Worm (Caenorhabditis elegans): ENCODE measurements around the gene cup-4.

Gene cup-4

ce11 chrIII:7859313-7859712, 7.0 kb upstream of the cup-4 start, which contains the start of gene tomm-7:
Gene tomm-7 (plus strand): TSS chrIII:7859613.
- TF ChIP-seq egl-27 (tag; optimal IDR thresholded peaks at IDR 0.05) = no peak
- no peak for TF ChIP-seq fkh-4 (tag; optimal IDR thresholded peaks at IDR 0.05; ENCODE audit: borderline replicate concordance)
- no peak for TF ChIP-seq swsn-7 (tag; optimal IDR thresholded peaks at IDR 0.05)
- TF ChIP-seq ces-1 (GFP tag; optimal IDR thresholded peaks at IDR 0.05) = no peak
- no peak for TF ChIP-seq isw-1 (GFP tag; IDR thresholded peaks at IDR 0.05)
- TF ChIP-seq elt-2 (tag; optimal IDR thresholded peaks at IDR 0.05) = no peak
- TF ChIP-seq lin-13 (GFP tag; optimal IDR thresholded peaks at IDR 0.05) = no peak
- no peak for TF ChIP-seq sptf-1 (tag; optimal IDR thresholded peaks at IDR 0.05)
- TF ChIP-seq hlh-17 (GFP tag; optimal IDR thresholded peaks at IDR 0.05; ENCODE audit: borderline replicate concordance) = no peak
- TF ChIP-seq mef-2 (tag; optimal IDR thresholded peaks at IDR 0.05) = no peak
- no peak for TF ChIP-seq mep-1 (tag; optimal IDR thresholded peaks at IDR 0.05)
- no peak for TF ChIP-seq ztf-4 (tag; optimal IDR thresholded peaks at IDR 0.05)
- no peak for TF ChIP-seq zag-1 (tag; optimal IDR thresholded peaks at IDR 0.05)
- no peak for TF ChIP-seq aha-1 (tag; optimal IDR thresholded peaks at IDR 0.05)
- TF ChIP-seq ceh-63 (GFP tag; optimal IDR thresholded peaks at IDR 0.05) = no peak

ce11 chrIII:7860885-7861284, 5.4 kb upstream of the cup-4 start, which contains the start of gene cuc-1:
Gene cuc-1 (minus strand): TSS chrIII:7860985.
- TF ChIP-seq snpc-4 (tag; optimal IDR thresholded peaks at IDR 0.05) = no peak
- peak; percentile 20 for TF ChIP-seq elt-2 (tag; optimal IDR thresholded peaks at IDR 0.05)

ce11 chrIII:7861535-7862120, 4.7 kb upstream of the cup-4 start, which contains the start of gene snr-5:
Gene snr-5 (plus strand): TSS chrIII:7862070.
- no peak for TF ChIP-seq fos-1 (tag; optimal IDR thresholded peaks at IDR 0.05)
- no peak for TF ChIP-seq Y116A8C.19 (tag; optimal IDR thresholded peaks at IDR 0.05; ENCODE audit: borderline replicate concordance)
- peak; percentile 35 for TF ChIP-seq blmp-1 (tag; optimal IDR thresholded peaks at IDR 0.05)
- no peak for TF ChIP-seq mef-2 (tag; optimal IDR thresholded peaks at IDR 0.05)
- TF ChIP-seq nhr-28 (tag; optimal IDR thresholded peaks at IDR 0.05) = no peak
- no peak for TF ChIP-seq xbp-1 (tag; optimal IDR thresholded peaks at IDR 0.05)
- no peak for TF ChIP-seq swsn-7 (tag; optimal IDR thresholded peaks at IDR 0.05)
- no peak for TF ChIP-seq unc-98 (GFP tag; IDR thresholded peaks at IDR 0.05)
- peak; percentile 81 for TF ChIP-seq F16B12.6 (tag; optimal IDR thresholded peaks at IDR 0.05)
- TF ChIP-seq zip-4 (GFP tag; optimal IDR thresholded peaks at IDR 0.05) = no peak
- no peak for TF ChIP-seq pax-3 (tag; optimal IDR thresholded peaks at IDR 0.05)
- TF ChIP-seq rnt-1 (tag; optimal IDR thresholded peaks at IDR 0.05) = peak; percentile 14
- TF ChIP-seq nhr-90 (tag; optimal IDR thresholded peaks at IDR 0.05; ENCODE audit: poor library complexity) = no peak
- TF ChIP-seq lin-13 (GFP tag; optimal IDR thresholded peaks at IDR 0.05) = no peak
- peak; percentile 32 to 64 (median 47) for TF ChIP-seq dpl-1 (GFP tag; optimal IDR thresholded peaks at IDR 0.05)
- TF ChIP-seq nhr-85 (tag) = no peak
- TF ChIP-seq C34B4.2 (tag; optimal IDR thresholded peaks at IDR 0.05) = no peak
- TF ChIP-seq lin-14 (GFP tag; optimal IDR thresholded peaks at IDR 0.05) = no peak
- peak; percentile 19 to 65 for TF ChIP-seq lsy-2 (tag; optimal IDR thresholded peaks at IDR 0.05)
- no peak for TF ChIP-seq nhr-19 (GFP tag; conservative IDR thresholded peaks at IDR 0.05)
- TF ChIP-seq ets-5 (GFP tag; IDR thresholded peaks at IDR 0.05) = no peak
- TF ChIP-seq ztf-4 (tag; optimal IDR thresholded peaks at IDR 0.05) = no peak
- no peak for TF ChIP-seq ceh-63 (GFP tag; optimal IDR thresholded peaks at IDR 0.05)
- TF ChIP-seq efl-1 (optimal IDR thresholded peaks at IDR 0.05) = peak; percentile 35 to 57
- TF ChIP-seq efl-1 (GFP tag; optimal IDR thresholded peaks at IDR 0.05 in 1 of 2) = peak; percentile 65 to 94
- TF ChIP-seq fkh-8 (tag; optimal IDR thresholded peaks at IDR 0.05) = no peak
- no peak for TF ChIP-seq unc-86 (tag; optimal IDR thresholded peaks at IDR 0.05)
- TF ChIP-seq ceh-82 (tag; optimal IDR thresholded peaks at IDR 0.05) = peak in 1 of 3 experiments; percentile 11
- TF ChIP-seq lin-35 (GFP tag; optimal IDR thresholded peaks at IDR 0.05) = peak; percentile 55 to 60
- peak; percentile 39 for TF ChIP-seq snu-23 (GFP tag; optimal IDR thresholded peaks at IDR 0.05)
- no peak for TF ChIP-seq lir-3 (tag; optimal IDR thresholded peaks at IDR 0.05; ENCODE audit: poor library complexity)
- TF ChIP-seq nhr-71 (tag; optimal IDR thresholded peaks at IDR 0.05) = peak; percentile 9
- no peak for TF ChIP-seq irx-1 (tag; optimal IDR thresholded peaks at IDR 0.05)

All from whole organism, L1 larva.